Fruit fly (Drosophila melanogaster): ENCODE results near the gene alpha-Est8.

DNA sequence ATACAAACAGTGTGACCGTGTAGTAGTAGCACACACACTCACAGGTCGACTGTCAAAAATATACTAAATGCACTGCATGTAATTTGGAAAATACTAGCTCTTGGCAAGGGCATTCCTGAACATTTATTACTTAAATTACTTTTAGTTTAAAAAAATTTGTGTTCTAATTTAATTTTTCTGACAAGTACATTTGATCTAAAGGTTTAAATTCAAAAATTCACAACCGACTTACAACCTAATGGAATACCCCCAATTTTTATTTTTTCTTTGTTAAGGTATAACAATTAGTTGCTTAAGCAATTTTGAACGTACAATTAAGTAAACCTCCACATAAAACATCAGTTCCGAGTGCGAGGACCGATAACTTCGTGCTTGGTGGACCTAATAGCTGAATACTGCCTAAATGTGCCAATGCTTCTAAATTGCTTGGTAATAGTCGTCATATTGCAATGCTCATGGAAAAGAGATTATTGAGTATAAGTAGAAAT, 41.7 kb downstream of the alpha-Est8 start, which contains the start of gene CG1142:
- TF ChIP-seq cic (GFP tag; optimal IDR thresholded peaks at IDR 0.05) (peak; percentile 29), CG1620 (GFP tag; optimal IDR thresholded peaks at IDR 0.05) (peak; percentile 94), Mnt (GFP tag; optimal IDR thresholded peaks at IDR 0.05) (peak; percentile 64), bab1 (GFP tag; optimal IDR thresholded peaks at IDR 0.05) (peak; percentile 99), ovo (GFP tag; optimal IDR thresholded peaks at IDR 0.05) (peak; percentile 84), pad (GFP tag; optimal IDR thresholded peaks at IDR 0.05) (peak; percentile 85), Hr96 (GFP tag; optimal IDR thresholded peaks at IDR 0.05) (peak; percentile 89), cnc (optimal IDR thresholded peaks at IDR 0.05) (no peak), CG7045 (GFP tag; optimal IDR thresholded peaks at IDR 0.05) (peak; percentile 98), CG7101 (tag; optimal IDR thresholded peaks at IDR 0.05) (peak; percentile 97), CG14711 (tag; optimal IDR thresholded peaks at IDR 0.05) (peak; percentile 94), CG5204 (GFP tag; optimal IDR thresholded peaks at IDR 0.05) (peak; percentile 94), tj (GFP tag; optimal IDR thresholded peaks at IDR 0.05) (peak; percentile 79), toe (GFP tag; optimal IDR thresholded peaks at IDR 0.05) (peak; percentile 92)
